Worm (Caenorhabditis elegans) whole organism, mixed stage, embryonic: ENCODE measurements around the gene F20A1.4.
A peak's percentile ranks its signal among the peaks of the same experiment; 100 is the strongest.

ENCODE experiments used
- M03D4.4 ChIP-seq: sonication (generic microtip); optimal IDR thresholded peaks from 2 replicates; lab custom pipeline; 2017; ENCODE audit warnings: mild to moderate bottlenecking, missing genetic modification characterization, missing compliant biosample characterization
- bed-3 ChIP-seq: fragments of 200-800 bp; sonication (Bioruptor generic); optimal IDR thresholded peaks from 3 replicates; lab custom pipeline; 2018; ENCODE audit warnings: mild to moderate bottlenecking, missing genetic modification characterization, moderate library complexity, missing compliant biosample characterization
- blmp-1 ChIP-seq: fragments of 150-350 bp; optimal IDR thresholded peaks from 2 replicates; lab custom pipeline; 2014; ENCODE audit warnings: missing biosample characterization, missing genetic modification characterization
- ceh-39 ChIP-seq: fragments of 150-350 bp; optimal IDR thresholded peaks from 2 replicates; lab custom pipeline; 2014; ENCODE audit warnings: missing biosample characterization, missing genetic modification characterization
- ceh-43 ChIP-seq: fragments of 200-800 bp; sonication (Bioruptor generic); optimal IDR thresholded peaks from 2 replicates; lab custom pipeline; 2018; ENCODE audit warnings: mild to moderate bottlenecking, missing genetic modification characterization, moderate library complexity, missing compliant biosample characterization
- ceh-83 ChIP-seq: fragments of 200-800 bp; sonication (Bioruptor generic); optimal IDR thresholded peaks from 2 replicates; lab custom pipeline; 2018; ENCODE audit warnings: mild to moderate bottlenecking, missing genetic modification characterization, missing compliant biosample characterization
- ces-1 ChIP-seq: fragments of 150-350 bp; optimal IDR thresholded peaks from 2 replicates; lab custom pipeline; 2014; ENCODE audit warnings: missing biosample characterization, missing genetic modification reagents, missing genetic modification characterization
- drap-1 ChIP-seq: fragments of 200-800 bp; sonication (Bioruptor generic); optimal IDR thresholded peaks from 3 replicates; lab custom pipeline; 2018; ENCODE audit warnings: mild to moderate bottlenecking, missing genetic modification characterization, missing compliant biosample characterization
- elt-1 ChIP-seq: sonication (generic microtip); optimal IDR thresholded peaks from 2 replicates; lab custom pipeline; 2017; ENCODE audit warnings: missing genetic modification characterization, mild to moderate bottlenecking, missing compliant biosample characterization, antibody characterized with exemption, moderate library complexity, borderline replicate concordance; ENCODE audit not compliant: insufficient read depth
- elt-3 ChIP-seq: fragments of 150-350 bp; optimal IDR thresholded peaks from 2 replicates; lab custom pipeline; 2014; ENCODE audit warnings: missing biosample characterization, missing genetic modification characterization
- flh-1 ChIP-seq: fragments of 200-800 bp; sonication (Bioruptor generic); optimal IDR thresholded peaks from 2 replicates; lab custom pipeline; 2018; ENCODE audit warnings: mild to moderate bottlenecking, missing genetic modification characterization, moderate library complexity, missing compliant biosample characterization
- ham-2 ChIP-seq: fragments of 200-800 bp; sonication (Bioruptor generic); optimal IDR thresholded peaks from 2 replicates; lab custom pipeline; 2018; ENCODE audit warnings: mild to moderate bottlenecking, missing genetic modification characterization, missing compliant biosample characterization
- lsy-2 ChIP-seq: fragments of 150-350 bp; optimal IDR thresholded peaks from 2 replicates; lab custom pipeline; 2014; ENCODE audit warnings: missing biosample characterization, missing genetic modification characterization
- mab-5 ChIP-seq: fragments of 150-350 bp; optimal IDR thresholded peaks from 2 replicates; lab custom pipeline; 2014; ENCODE audit warnings: missing biosample characterization, missing genetic modification characterization
- mls-2 ChIP-seq: sonication (generic microtip); optimal IDR thresholded peaks from 2 replicates; lab custom pipeline; 2016; ENCODE audit warnings: mild to moderate bottlenecking, missing genetic modification characterization, moderate library complexity, missing compliant biosample characterization
- nhr-12 ChIP-seq: fragments of 150-350 bp; optimal IDR thresholded peaks from 2 replicates; lab custom pipeline; 2014; ENCODE audit warnings: missing biosample characterization, missing genetic modification characterization
- nhr-2 ChIP-seq: fragments of 150-350 bp; optimal IDR thresholded peaks from 2 replicates; lab custom pipeline; 2014; ENCODE audit warnings: missing biosample characterization, missing genetic modification characterization
- nhr-237 ChIP-seq: fragments of 150-350 bp; optimal IDR thresholded peaks from 2 replicates; lab custom pipeline; 2014; ENCODE audit warnings: missing biosample characterization, missing genetic modification characterization
- nhr-28 ChIP-seq: fragments of 150-350 bp; optimal IDR thresholded peaks from 2 replicates; lab custom pipeline; 2014; ENCODE audit warnings: missing biosample characterization, missing genetic modification characterization
- nhr-76 ChIP-seq: sonication (generic microtip); optimal IDR thresholded peaks from 2 replicates; lab custom pipeline; 2017; ENCODE audit warnings: missing biosample characterization, missing genetic modification characterization
- pha-4 ChIP-seq: fragments of 150-350 bp; optimal IDR thresholded peaks from 2 replicates; lab custom pipeline; 2018; ENCODE audit warnings: missing biosample characterization, missing genetic modification reagents, missing genetic modification characterization
- sem-2 ChIP-seq: fragments of 200-800 bp; sonication (Bioruptor generic); optimal IDR thresholded peaks from 2 replicates; lab custom pipeline; 2018; ENCODE audit warnings: mild to moderate bottlenecking, missing genetic modification characterization, missing compliant biosample characterization
- snpc-4 ChIP-seq: fragments of 150-350 bp; optimal IDR thresholded peaks from 2 replicates; lab custom pipeline; 2014; ENCODE audit warnings: missing biosample characterization, missing genetic modification characterization
- sptf-1 ChIP-seq: sonication (generic microtip); optimal IDR thresholded peaks from 2 replicates; lab custom pipeline; 2017; ENCODE audit warnings: mild to moderate bottlenecking, missing genetic modification characterization, moderate library complexity, missing compliant biosample characterization
- unc-120 ChIP-seq: sonication (generic microtip); optimal IDR thresholded peaks from 2 replicates; lab custom pipeline; 2017; ENCODE audit warnings: missing genetic modification characterization, missing compliant biosample characterization; ENCODE audit not compliant: poor library complexity, severe bottlenecking
- unc-39 ChIP-seq: fragments of 150-350 bp; optimal IDR thresholded peaks from 2 replicates; lab custom pipeline; 2014; ENCODE audit warnings: missing biosample characterization, missing genetic modification characterization
- zip-8 ChIP-seq: fragments of 150-350 bp; optimal IDR thresholded peaks from 2 replicates; lab custom pipeline; 2014; ENCODE audit warnings: missing biosample characterization, missing genetic modification characterization
- ztf-11 ChIP-seq: fragments of 150-350 bp; optimal IDR thresholded peaks from 2 replicates; lab custom pipeline; 2014; ENCODE audit warnings: missing biosample characterization, missing genetic modification characterization

The F20A1.4 gene

DNA sequence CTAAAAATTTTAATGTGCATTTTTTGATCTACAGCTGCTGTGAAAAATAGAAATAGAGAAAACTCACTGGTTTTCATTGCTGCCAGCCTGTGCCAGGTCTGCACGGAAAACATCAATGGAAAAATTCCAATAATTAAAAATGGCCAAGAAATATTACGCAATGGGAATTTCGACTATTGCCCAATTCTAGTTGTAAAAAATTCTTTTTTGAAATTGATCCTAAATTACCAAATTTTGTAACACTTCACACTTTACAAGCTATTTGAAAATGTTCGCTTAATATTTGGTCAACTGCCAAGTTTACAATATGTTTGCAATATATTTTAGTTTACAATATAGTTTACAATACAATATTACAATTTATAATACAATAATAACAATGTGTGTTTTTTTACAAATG is 20.9 kb downstream of the F20A1.4 start:
- peak; percentile 71 for TF ChIP-seq zip-8
- TF ChIP-seq lsy-2 = no peak
- no peak for TF ChIP-seq mls-2 (tag; lab: Kevin White, UChicago)
- no peak for TF ChIP-seq nhr-12 (tag; lab: Kevin White, UChicago)
- no peak for TF ChIP-seq elt-1
- TF ChIP-seq ceh-83 (GFP tag; lab: Kevin White, UChicago) = no peak
- no peak for TF ChIP-seq ceh-39 (tag; lab: Kevin White, UChicago)
- TF ChIP-seq, all 35 proteins: peak for 1

DNA sequence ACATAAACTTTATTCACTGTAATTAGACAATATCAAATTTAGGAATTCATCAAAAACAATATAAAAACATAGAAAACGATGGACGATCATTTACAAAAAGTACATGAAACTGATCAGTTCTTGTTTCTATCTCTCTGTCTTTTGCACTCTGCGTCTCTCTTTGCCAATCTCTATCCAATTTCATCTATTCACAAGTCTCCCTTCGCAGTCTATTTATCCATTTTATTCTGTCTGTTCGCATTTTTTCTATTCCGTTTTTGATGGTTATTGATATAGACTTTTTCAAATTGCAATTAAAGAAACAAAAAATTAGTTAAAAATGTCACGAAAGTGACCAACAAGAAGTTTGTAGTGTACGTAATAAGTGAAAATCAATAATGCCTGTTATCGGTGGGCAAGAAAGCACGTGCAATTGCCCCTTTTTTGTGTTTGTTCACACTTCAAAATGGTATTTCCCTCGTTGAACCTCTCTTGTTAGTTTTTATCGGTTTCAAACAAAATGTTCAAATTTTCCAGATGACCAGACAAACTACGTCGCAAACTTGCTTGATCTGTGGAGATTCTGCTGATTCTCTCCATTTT is 23.3 kb downstream of the F20A1.4 start, which contains the start of gene nhr-42:
Gene nhr-42 (plus strand): TSS at position 517 of the 582 bp plus-strand sequence.
- TF ChIP-seq unc-39 (tag; lab: Kevin White, UChicago) (no peak), elt-1 (no peak), mls-2 (tag; lab: Kevin White, UChicago) (no peak), snpc-4 (tag; lab: Kevin White, UChicago) (no peak), lsy-2 (no peak), drap-1 (no peak)

DNA sequence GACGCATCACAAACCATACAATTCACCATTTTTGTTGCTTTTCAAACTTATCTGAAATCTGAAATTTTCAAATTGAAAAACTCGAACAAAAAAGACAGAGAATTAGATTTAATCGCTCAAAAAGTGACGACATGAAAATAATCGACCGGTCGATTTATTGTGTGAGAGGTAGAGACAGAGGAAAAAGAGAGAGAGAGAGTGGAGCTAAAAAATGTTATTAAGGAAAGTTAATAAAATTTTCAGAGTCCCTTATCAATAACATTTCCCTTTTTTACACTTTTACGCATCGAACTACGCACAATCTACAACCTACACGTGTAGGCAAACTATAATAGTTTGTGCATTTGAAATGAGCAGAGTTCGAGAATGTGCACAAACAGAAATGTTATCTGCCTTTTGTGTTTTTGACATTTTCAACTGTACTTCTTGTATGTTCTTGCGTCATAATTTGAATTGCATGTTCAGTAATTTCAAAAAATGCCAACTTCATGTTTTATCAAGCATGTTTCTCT is 24.6 kb downstream of the F20A1.4 start, which contains the start of gene nhr-107:
Gene nhr-107 (minus strand): TSS at position 51 of the 512 bp plus-strand sequence.
- no peak for TF ChIP-seq nhr-237 (tag; lab: Kevin White, UChicago)
- no peak for TF ChIP-seq mab-5 (tag; lab: Kevin White, UChicago)
- TF ChIP-seq zip-8 = peak; percentile 22
- TF ChIP-seq M03D4.4 (tag; lab: Kevin White, UChicago) = no peak
- TF ChIP-seq, all 35 proteins: peak for 1

DNA sequence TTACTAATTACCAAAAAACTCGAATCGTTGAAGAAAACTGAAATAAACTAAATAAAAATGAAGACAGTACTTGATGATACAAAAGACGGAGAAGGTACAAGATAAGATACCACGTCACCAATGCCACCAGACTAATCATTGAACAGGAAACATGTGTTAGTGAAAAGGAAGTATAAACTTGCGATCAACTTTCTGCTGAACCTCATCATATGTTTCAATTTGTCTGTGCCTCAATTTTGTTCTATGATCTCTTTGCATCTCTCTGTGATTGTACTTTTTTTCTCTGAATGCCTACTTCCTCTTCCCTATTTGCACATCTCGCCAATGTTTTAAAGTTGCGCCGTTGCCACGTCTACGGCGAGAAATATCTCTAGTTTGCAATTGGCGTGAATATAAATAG is 27.7 kb downstream of the F20A1.4 start:
- no peak for TF ChIP-seq sptf-1 (tag; lab: Kevin White, UChicago)
- no peak for TF ChIP-seq ceh-43 (GFP tag; lab: Kevin White, UChicago)
- TF ChIP-seq flh-1 (GFP tag; lab: Kevin White, UChicago) = no peak
- no peak for TF ChIP-seq nhr-76 (tag; lab: Kevin White, UChicago)
- TF ChIP-seq ceh-39 (tag; lab: Kevin White, UChicago) = no peak
- TF ChIP-seq nhr-2 = no peak
- no peak for TF ChIP-seq ztf-11
- no peak for TF ChIP-seq M03D4.4 (tag; lab: Kevin White, UChicago)
- no peak for TF ChIP-seq unc-39 (tag; lab: Kevin White, UChicago)
- no peak for TF ChIP-seq nhr-28 (tag; lab: Kevin White, UChicago)
- no peak for TF ChIP-seq bed-3
- no peak for TF ChIP-seq ham-2 (GFP tag; lab: Kevin White, UChicago)
- TF ChIP-seq sem-2 (GFP tag; lab: Kevin White, UChicago) = no peak
- TF ChIP-seq blmp-1 (tag; lab: Kevin White, UChicago) = no peak
- TF ChIP-seq unc-120 (tag; lab: Kevin White, UChicago) = no peak
- no peak for TF ChIP-seq mab-5 (tag; lab: Kevin White, UChicago)
- no peak for TF ChIP-seq ces-1 (GFP tag; lab: Kevin White, UChicago)

DNA sequence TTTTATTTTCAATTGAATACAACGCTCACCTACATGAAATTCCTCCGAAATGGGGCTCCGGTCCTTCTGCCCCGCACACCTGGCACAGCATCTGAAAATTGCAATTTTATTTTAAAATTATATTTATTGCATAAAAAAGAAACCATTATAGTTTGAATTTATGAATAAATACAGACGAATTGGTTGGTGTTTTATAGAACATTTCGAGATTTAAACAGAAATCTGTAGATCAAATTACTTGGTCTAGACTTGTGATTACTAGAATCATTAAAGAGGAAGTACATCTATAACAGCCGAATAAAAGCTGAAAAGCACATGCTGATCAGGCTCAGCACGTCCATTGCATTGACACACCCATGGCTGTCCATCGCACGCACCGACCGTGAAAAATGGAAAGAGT is 29.9 kb downstream of the F20A1.4 start, which contains the start of gene nhr-162:
Gene nhr-162 (minus strand): TSS at position 101 of the 400 bp plus-strand sequence.
- no peak for TF ChIP-seq pha-4 (tag; lab: Kevin White, UChicago)
- TF ChIP-seq zip-8 = no peak
- no peak for TF ChIP-seq M03D4.4 (tag; lab: Kevin White, UChicago)
- no peak for TF ChIP-seq flh-1 (GFP tag; lab: Kevin White, UChicago)
- no peak for TF ChIP-seq nhr-28 (tag; lab: Kevin White, UChicago)
- no peak for TF ChIP-seq ces-1 (GFP tag; lab: Kevin White, UChicago)
- no peak for TF ChIP-seq sem-2 (GFP tag; lab: Kevin White, UChicago)
- no peak for TF ChIP-seq nhr-237 (tag; lab: Kevin White, UChicago)
- no peak for TF ChIP-seq ceh-83 (GFP tag; lab: Kevin White, UChicago)
- no peak for TF ChIP-seq mls-2 (tag; lab: Kevin White, UChicago)
- no peak for TF ChIP-seq ztf-11
- TF ChIP-seq elt-3 (tag; lab: Kevin White, UChicago) = no peak
- TF ChIP-seq, all 35 proteins: peak for 0
